In genomic region chrIII:6606022-6606467, ce11 we compare ENCODE assay signal across 3 worm cellular contexts.
TF ChIP-seq lines count a peak whose summit lies in the region.

No protein-coding gene starts in this region.

TF ChIP-seq in whole organism, L1 larva, 84 proteins besides CTCF, POLR2A, EP300 and RAD21 (continued from another document and continues in another):
- TF ChIP-seq pqm-1 (tag; optimal IDR thresholded peaks at IDR 0.05; lab: Kevin White, UChicago) = no peak
- no peak for TF ChIP-seq sox-4 (tag; optimal IDR thresholded peaks at IDR 0.05; lab: Kevin White, UChicago)
- TF ChIP-seq nhr-28 (tag; optimal IDR thresholded peaks at IDR 0.05; lab: Kevin White, UChicago) = no peak
- peak; percentile 90 for TF ChIP-seq aly-2 (tag; optimal IDR thresholded peaks at IDR 0.05; lab: Kevin White, UChicago)
- no peak for TF ChIP-seq ets-5 (GFP tag; IDR thresholded peaks at IDR 0.05; lab: Robert Waterston, UW)
- peak; percentile 66 for TF ChIP-seq tbx-2 (tag; optimal IDR thresholded peaks at IDR 0.05; lab: Kevin White, UChicago)
- peak; percentile 75 for TF ChIP-seq mep-1 (tag; optimal IDR thresholded peaks at IDR 0.05; lab: Kevin White, UChicago)
- TF ChIP-seq vab-15 (tag; optimal IDR thresholded peaks at IDR 0.05; lab: Kevin White, UChicago) = no peak
- TF ChIP-seq ama-1 (optimal IDR thresholded peaks at IDR 0.05; lab: Kevin White, UChicago) = peak; percentile 77
- peak; percentile 47; the same call in 1 of the 2 replicates for TF ChIP-seq mab-9 (GFP tag; IDR thresholded peaks at IDR 0.05; lab: Robert Waterston, UW)
- TF ChIP-seq unc-30 (tag; optimal IDR thresholded peaks at IDR 0.05; lab: Kevin White, UChicago) = no peak
- TF ChIP-seq mef-2 (tag; optimal IDR thresholded peaks at IDR 0.05; lab: Kevin White, UChicago) = no peak
- TF ChIP-seq swsn-7 (tag; optimal IDR thresholded peaks at IDR 0.05; lab: Kevin White, UChicago) = peak; percentile 74
- peak in 1 of 6 experiments; percentile 56 for TF ChIP-seq elt-3 (tag; optimal IDR thresholded peaks at IDR 0.05; lab: Kevin White, UChicago)
- TF ChIP-seq alr-1 (tag; optimal IDR thresholded peaks at IDR 0.05; lab: Kevin White, UChicago; ENCODE audit: borderline replicate concordance) = no peak
- TF ChIP-seq aha-1 (tag; optimal IDR thresholded peaks at IDR 0.05; lab: Kevin White, UChicago) = no peak
- TF ChIP-seq lin-35 (GFP tag; optimal IDR thresholded peaks at IDR 0.05; lab: Kevin White, UChicago) = peak; percentile 75 to 79
- peak in 1 of 2 experiments; percentile 38 for TF ChIP-seq egl-27 (tag; optimal IDR thresholded peaks at IDR 0.05; lab: Kevin White, UChicago)
- peak; percentile 56 for TF ChIP-seq snpc-4 (tag; optimal IDR thresholded peaks at IDR 0.05; lab: Kevin White, UChicago)
- TF ChIP-seq ceh-63 (GFP tag; optimal IDR thresholded peaks at IDR 0.05; lab: Kevin White, UChicago) = no peak
- TF ChIP-seq ceh-82 (tag; optimal IDR thresholded peaks at IDR 0.05; lab: Kevin White, UChicago) = peak; percentile 29 to 61 (median 52)
- peak; percentile 30 for TF ChIP-seq C16A3.4 (tag; optimal IDR thresholded peaks at IDR 0.05; lab: Kevin White, UChicago)
- no peak for TF ChIP-seq nhr-237 (tag; optimal IDR thresholded peaks at IDR 0.05; lab: Kevin White, UChicago)
- TF ChIP-seq unc-62 (GFP tag; optimal IDR thresholded peaks at IDR 0.05; lab: Kevin White, UChicago) = no peak
- TF ChIP-seq dpl-1 (GFP tag; optimal IDR thresholded peaks at IDR 0.05; lab: Kevin White, UChicago) = peak; percentile 43 to 66 (median 62)
- no peak for TF ChIP-seq fos-1 (tag; optimal IDR thresholded peaks at IDR 0.05; lab: Kevin White, UChicago)
- TF ChIP-seq C04F5.9 (tag; optimal IDR thresholded peaks at IDR 0.05; lab: Kevin White, UChicago) = no peak
- peak; percentile 79 for TF ChIP-seq nhr-47 (tag; optimal IDR thresholded peaks at IDR 0.05; lab: Kevin White, UChicago)
- TF ChIP-seq ztf-11 (tag; optimal IDR thresholded peaks at IDR 0.05; lab: Kevin White, UChicago) = peak in 1 of 2 experiments; percentile 39
- TF ChIP-seq elt-2 (tag; optimal IDR thresholded peaks at IDR 0.05; lab: Kevin White, UChicago) = peak; percentile 53
- peak; percentile 72 for TF ChIP-seq nhr-20 (tag; optimal IDR thresholded peaks at IDR 0.05; lab: Kevin White, UChicago)
- TF ChIP-seq skn-1 (tag; optimal IDR thresholded peaks at IDR 0.05; lab: Kevin White, UChicago) = peak; percentile 90
- no peak for TF ChIP-seq nhr-84 (tag; optimal IDR thresholded peaks at IDR 0.05; lab: Kevin White, UChicago)
- TF ChIP-seq rnt-1 (tag; optimal IDR thresholded peaks at IDR 0.05; lab: Kevin White, UChicago) = peak; percentile 83
- peak; percentile 78 to 79 for TF ChIP-seq efl-1 (optimal IDR thresholded peaks at IDR 0.05; lab: Kevin White, UChicago)
- peak; percentile 73 to 96 for TF ChIP-seq efl-1 (GFP tag; optimal IDR thresholded peaks at IDR 0.05 in 1 of 2; lab: Kevin White, UChicago)
- TF ChIP-seq F16B12.6 (tag; optimal IDR thresholded peaks at IDR 0.05; lab: Kevin White, UChicago) = peak; percentile 35
- no peak for TF ChIP-seq grh-1 (GFP tag; IDR thresholded peaks at IDR 0.05; lab: Robert Waterston, UW)
- TF ChIP-seq ceh-90 (tag; optimal IDR thresholded peaks at IDR 0.05; lab: Kevin White, UChicago) = no peak
- peak; percentile 72 for TF ChIP-seq fkh-8 (tag; optimal IDR thresholded peaks at IDR 0.05; lab: Kevin White, UChicago)
- peak; percentile 12 for TF ChIP-seq fkh-10 (GFP tag; optimal IDR thresholded peaks at IDR 0.05; lab: Kevin White, UChicago)
- TF ChIP-seq xbp-1 (tag; optimal IDR thresholded peaks at IDR 0.05; lab: Kevin White, UChicago) = peak; percentile 58
- TF ChIP-seq efl-3 (GFP tag; optimal IDR thresholded peaks at IDR 0.05; lab: Kevin White, UChicago) = no peak
- no peak for TF ChIP-seq unc-98 (GFP tag; IDR thresholded peaks at IDR 0.05; lab: Robert Waterston, UW)

TF ChIP-seq in whole organism, L3 larva, 47 proteins besides CTCF, POLR2A, EP300 and RAD21 (continued from another document):
- TF ChIP-seq elt-3 (tag; optimal IDR thresholded peaks at IDR 0.05; lab: Kevin White, UChicago) = no peak
- no peak for TF ChIP-seq nhr-76 (tag; optimal IDR thresholded peaks at IDR 0.05; lab: Kevin White, UChicago)
- peak; percentile 8 for TF ChIP-seq pqm-1 (tag; optimal IDR thresholded peaks at IDR 0.05; lab: Kevin White, UChicago)
- peak; percentile 74 for TF ChIP-seq lsy-12 (tag; optimal IDR thresholded peaks at IDR 0.05; lab: Kevin White, UChicago)
- TF ChIP-seq lin-15B (tag; optimal IDR thresholded peaks at IDR 0.05; lab: Kevin White, UChicago) = peak; percentile 57
- no peak for TF ChIP-seq eor-1 (tag; optimal IDR thresholded peaks at IDR 0.05; lab: Kevin White, UChicago)
- TF ChIP-seq fos-1 (tag; optimal IDR thresholded peaks at IDR 0.05; lab: Kevin White, UChicago) = peak; percentile 59
- peak; percentile 86 for TF ChIP-seq nfya-1 (tag; optimal IDR thresholded peaks at IDR 0.05; lab: Kevin White, UChicago; ENCODE audit: insufficient read depth)
- no peak for TF ChIP-seq ztf-11 (tag; optimal IDR thresholded peaks at IDR 0.05; lab: Kevin White, UChicago)
- no peak for TF ChIP-seq nhr-11 (tag; optimal IDR thresholded peaks at IDR 0.05; lab: Kevin White, UChicago)
- no peak for TF ChIP-seq daf-12 (tag; optimal IDR thresholded peaks at IDR 0.05; lab: Kevin White, UChicago)
- peak; percentile 31 for TF ChIP-seq nhr-77 (tag; optimal IDR thresholded peaks at IDR 0.05; lab: Kevin White, UChicago)
- TF ChIP-seq sea-2 (GFP tag; optimal IDR thresholded peaks at IDR 0.05; lab: Kevin White, UChicago) = no peak
- TF ChIP-seq egl-5 (tag; optimal IDR thresholded peaks at IDR 0.05; lab: Kevin White, UChicago) = no peak
- TF ChIP-seq ZK546.5 (tag; optimal IDR thresholded peaks at IDR 0.05; lab: Kevin White, UChicago) = no peak
- no peak for TF ChIP-seq jun-1 (tag; optimal IDR thresholded peaks at IDR 0.05; lab: Kevin White, UChicago)
- TF ChIP-seq tbx-2 (tag; optimal IDR thresholded peaks at IDR 0.05; lab: Kevin White, UChicago) = peak; percentile 7
- TF ChIP-seq ceh-82 (tag; optimal IDR thresholded peaks at IDR 0.05; lab: Kevin White, UChicago) = no peak
- TF ChIP-seq ceh-9 (tag; optimal IDR thresholded peaks at IDR 0.05; lab: Kevin White, UChicago) = no peak
- TF ChIP-seq ztf-4 (tag; optimal IDR thresholded peaks at IDR 0.05; lab: Kevin White, UChicago) = peak; percentile 56
- peak; percentile 30 for TF ChIP-seq ceh-28 (tag; optimal IDR thresholded peaks at IDR 0.05; lab: Kevin White, UChicago)
- no peak for TF ChIP-seq zag-1 (tag; optimal IDR thresholded peaks at IDR 0.05; lab: Kevin White, UChicago)
- TF ChIP-seq mml-1 (tag; optimal IDR thresholded peaks at IDR 0.05; lab: Kevin White, UChicago) = no peak
- no peak for TF ChIP-seq unc-39 (tag; optimal IDR thresholded peaks at IDR 0.05; lab: Kevin White, UChicago)
- TF ChIP-seq nhr-43 (tag; optimal IDR thresholded peaks at IDR 0.05; lab: Kevin White, UChicago; ENCODE audit: poor library complexity, severe bottlenecking) = peak; percentile 60
- no peak for TF ChIP-seq ceh-16 (tag; optimal IDR thresholded peaks at IDR 0.05; lab: Kevin White, UChicago)
- TF ChIP-seq nhr-12 (tag; optimal IDR thresholded peaks at IDR 0.05; lab: Kevin White, UChicago) = no peak

TF ChIP-seq in whole organism, young adult, 124 proteins besides CTCF, POLR2A, EP300 and RAD21 (continued from another document and continues in another):
- 0 out of 2 replicates have a peak, but pooled peaks have one; percentile 24 for TF ChIP-seq ceh-100 (GFP tag; IDR thresholded peaks at IDR 0.05; lab: Robert Waterston, UW)
- TF ChIP-seq nfya-2 (GFP tag; IDR thresholded peaks at IDR 0.05; lab: Robert Waterston, UW) = no peak
- TF ChIP-seq Y56A3A.18 (GFP tag; IDR thresholded peaks at IDR 0.05; lab: Robert Waterston, UW) = peak; percentile 88
- peak; percentile 63 for TF ChIP-seq ZK185.1 (tag; optimal IDR thresholded peaks at IDR 0.05; lab: Kevin White, UChicago; ENCODE audit: poor library complexity, severe bottlenecking)
- peak in 1 of 2 experiments; percentile 59 for TF ChIP-seq rec-8 (tag; optimal IDR thresholded peaks at IDR 0.05; lab: Kevin White, UChicago)
- peak; percentile 16 for TF ChIP-seq ztf-22 (GFP tag; optimal IDR thresholded peaks at IDR 0.05; lab: Kevin White, UChicago)
- no peak for TF ChIP-seq ceh-58 (GFP tag; IDR thresholded peaks at IDR 0.05; lab: Robert Waterston, UW)
- TF ChIP-seq hsf-1 (GFP tag; IDR thresholded peaks at IDR 0.05; lab: Robert Waterston, UW) = no peak; the same call in 1 of the 2 replicates
- no peak for TF ChIP-seq sea-2 (GFP tag; IDR thresholded peaks at IDR 0.05; lab: Robert Waterston, UW)
- no peak for TF ChIP-seq lag-1 (GFP tag; IDR thresholded peaks at IDR 0.05; lab: Robert Waterston, UW)
- TF ChIP-seq attf-6 (GFP tag; IDR thresholded peaks at IDR 0.05; lab: Robert Waterston, UW) = 0 out of 2 replicates have a peak, but pooled peaks have one; percentile 12
- no peak for TF ChIP-seq unc-62 (GFP tag; optimal IDR thresholded peaks at IDR 0.05; lab: Kevin White, UChicago)
- TF ChIP-seq lsl-1 (GFP tag; optimal IDR thresholded peaks at IDR 0.05; lab: Kevin White, UChicago) = peak; percentile 27
- TF ChIP-seq madf-8 (GFP tag; conservative IDR thresholded peaks at IDR 0.05; lab: Robert Waterston, UW) = no peak
- no peak for TF ChIP-seq Y53F4B.3 (GFP tag; IDR thresholded peaks at IDR 0.05; lab: Robert Waterston, UW)
- peak; percentile 72 for TF ChIP-seq dox-1 (GFP tag; IDR thresholded peaks at IDR 0.05; lab: Robert Waterston, UW)
- no peak for TF ChIP-seq mel-28 (tag; optimal IDR thresholded peaks at IDR 0.05; lab: Kevin White, UChicago; ENCODE audit: borderline replicate concordance)
- TF ChIP-seq nhr-80 (tag; optimal IDR thresholded peaks at IDR 0.05; lab: Kevin White, UChicago) = peak; percentile 40
- peak; percentile 27 for TF ChIP-seq T26A5.8 (tag; optimal IDR thresholded peaks at IDR 0.05; lab: Kevin White, UChicago)
- TF ChIP-seq egl-18 (GFP tag; IDR thresholded peaks at IDR 0.05; lab: Robert Waterston, UW) = no peak
- TF ChIP-seq madf-3 (GFP tag; IDR thresholded peaks at IDR 0.05; lab: Robert Waterston, UW) = peak; percentile 86
- no peak for TF ChIP-seq F37B4.10 (GFP tag; IDR thresholded peaks at IDR 0.05; lab: Robert Waterston, UW)
- TF ChIP-seq athp-1 (tag; optimal IDR thresholded peaks at IDR 0.05; lab: Kevin White, UChicago) = peak; percentile 88
- TF ChIP-seq C17E4.6 (GFP tag; IDR thresholded peaks at IDR 0.05; lab: Robert Waterston, UW) = peak; percentile 61; the same call in 1 of the 2 replicates
- peak; percentile 72 for TF ChIP-seq somi-1 (GFP tag; optimal IDR thresholded peaks at IDR 0.05; lab: Kevin White, UChicago)
- peak; percentile 53 for TF ChIP-seq F33H1.4 (GFP tag; IDR thresholded peaks at IDR 0.05; lab: Robert Waterston, UW)
- TF ChIP-seq K11D2.4 (GFP tag; IDR thresholded peaks at IDR 0.05; lab: Robert Waterston, UW) = peak; percentile 79
- no peak for TF ChIP-seq cebp-2 (GFP tag; IDR thresholded peaks at IDR 0.05; lab: Robert Waterston, UW)
- TF ChIP-seq ztf-25 (GFP tag; IDR thresholded peaks at IDR 0.05; lab: Robert Waterston, UW) = no peak
- TF ChIP-seq aptf-2 (GFP tag; conservative IDR thresholded peaks at IDR 0.05; lab: Robert Waterston, UW) = no peak
- no peak for TF ChIP-seq lsy-27 (tag; optimal IDR thresholded peaks at IDR 0.05; lab: Kevin White, UChicago; ENCODE audit: borderline replicate concordance, insufficient read depth)
- peak; percentile 92 for TF ChIP-seq attf-5 (GFP tag; optimal IDR thresholded peaks at IDR 0.05; lab: Kevin White, UChicago)
- no peak for TF ChIP-seq tbx-9 (tag; optimal IDR thresholded peaks at IDR 0.05; lab: Kevin White, UChicago; ENCODE audit: borderline replicate concordance)
- peak; percentile 26 to 79 for TF ChIP-seq let-607 (tag; optimal IDR thresholded peaks at IDR 0.05; lab: Kevin White, UChicago)
- TF ChIP-seq sptf-2 (GFP tag; optimal IDR thresholded peaks at IDR 0.05; lab: Kevin White, UChicago) = no peak
- peak; percentile 3 for TF ChIP-seq xnd-1 (tag; optimal IDR thresholded peaks at IDR 0.05; lab: Kevin White, UChicago)
- peak; percentile 70 for TF ChIP-seq madf-6 (GFP tag; IDR thresholded peaks at IDR 0.05; lab: Robert Waterston, UW)
- no peak for TF ChIP-seq attf-3 (GFP tag; conservative IDR thresholded peaks at IDR 0.05; lab: Robert Waterston, UW)
- no peak for TF ChIP-seq F57A8.1 (GFP tag; optimal IDR thresholded peaks at IDR 0.05; lab: Kevin White, UChicago)
- TF ChIP-seq C06A6.2 (GFP tag; conservative IDR thresholded peaks at IDR 0.05; lab: Robert Waterston, UW) = peak; percentile 61
- peak; percentile 53 for TF ChIP-seq ceh-79 (tag; optimal IDR thresholded peaks at IDR 0.05; lab: Kevin White, UChicago)
- TF ChIP-seq B0261.1 (tag; optimal IDR thresholded peaks at IDR 0.05; lab: Kevin White, UChicago) = peak; percentile 8
- TF ChIP-seq egrh-3 (GFP tag; IDR thresholded peaks at IDR 0.05; lab: Robert Waterston, UW) = peak; percentile 32; the same call in 1 of the 2 replicates
- TF ChIP-seq repo-1 (tag; optimal IDR thresholded peaks at IDR 0.05; lab: Kevin White, UChicago) = peak; percentile 91
- peak; percentile 74 for TF ChIP-seq dpff-1 (tag; optimal IDR thresholded peaks at IDR 0.05; lab: Kevin White, UChicago)
- peak; percentile 74 for TF ChIP-seq F10E7.11 (tag; optimal IDR thresholded peaks at IDR 0.05; lab: Kevin White, UChicago)
- TF ChIP-seq nhr-120 (GFP tag; IDR thresholded peaks at IDR 0.05; lab: Robert Waterston, UW) = 0 out of 2 replicates have a peak, but pooled peaks have one; percentile 56
- TF ChIP-seq F23B12.7 (tag; optimal IDR thresholded peaks at IDR 0.05; lab: Kevin White, UChicago; ENCODE audit: insufficient read depth) = no peak
- peak; percentile 91 for TF ChIP-seq F52B5.7 (tag; optimal IDR thresholded peaks at IDR 0.05; lab: Kevin White, UChicago)
- no peak for TF ChIP-seq hlh-12 (tag; optimal IDR thresholded peaks at IDR 0.05; lab: Kevin White, UChicago)
- TF ChIP-seq bed-1 (GFP tag; IDR thresholded peaks at IDR 0.05; lab: Robert Waterston, UW) = no peak
- no peak for TF ChIP-seq nhr-179 (tag; optimal IDR thresholded peaks at IDR 0.05; lab: Kevin White, UChicago)
- TF ChIP-seq mxl-1 (tag; optimal IDR thresholded peaks at IDR 0.05; lab: Kevin White, UChicago) = no peak
- peak; percentile 83 for TF ChIP-seq hmg-1.2 (GFP tag; IDR thresholded peaks at IDR 0.05; lab: Robert Waterston, UW)
- TF ChIP-seq B0336.3 (GFP tag; IDR thresholded peaks at IDR 0.05; lab: Robert Waterston, UW) = peak; percentile 90
- TF ChIP-seq madf-10 (tag; optimal IDR thresholded peaks at IDR 0.05; lab: Kevin White, UChicago) = peak; percentile 69
- peak; percentile 95 for TF ChIP-seq chd-7 (tag; optimal IDR thresholded peaks at IDR 0.05; lab: Kevin White, UChicago)
- TF ChIP-seq akir-1 (GFP tag; optimal IDR thresholded peaks at IDR 0.05; lab: Kevin White, UChicago) = no peak
- TF ChIP-seq lin-26 (GFP tag; IDR thresholded peaks at IDR 0.05; lab: Robert Waterston, UW) = peak; percentile 70
- TF ChIP-seq snpc-3.4 (tag; optimal IDR thresholded peaks at IDR 0.05; lab: Kevin White, UChicago) = peak; percentile 58
- TF ChIP-seq snpc-1.3 (tag; optimal IDR thresholded peaks at IDR 0.05; lab: Kevin White, UChicago; ENCODE audit: insufficient read depth) = peak; percentile 20
- peak; percentile 56 for TF ChIP-seq gei-17 (GFP tag; optimal IDR thresholded peaks at IDR 0.05; lab: Kevin White, UChicago)
- TF ChIP-seq Y95B8A.8 (GFP tag; IDR thresholded peaks at IDR 0.05; lab: Robert Waterston, UW) = peak; percentile 86
- TF ChIP-seq F49E8.2 (tag; optimal IDR thresholded peaks at IDR 0.05; lab: Kevin White, UChicago; ENCODE audit: insufficient read depth) = peak; percentile 71
- peak; percentile 44 for TF ChIP-seq atf-7 (tag; optimal IDR thresholded peaks at IDR 0.05; lab: Kevin White, UChicago)
- no peak for TF ChIP-seq B0019.2 (GFP tag; conservative IDR thresholded peaks at IDR 0.05; lab: Robert Waterston, UW)
- 0 out of 2 replicates have a peak, but pooled peaks have one; percentile 56 for TF ChIP-seq aptf-3 (GFP tag; IDR thresholded peaks at IDR 0.05; lab: Robert Waterston, UW)
- no peak for TF ChIP-seq Y67H2A.10 (GFP tag; conservative IDR thresholded peaks at IDR 0.05; lab: Robert Waterston, UW)
- no peak for TF ChIP-seq ets-4 (GFP tag; optimal IDR thresholded peaks at IDR 0.05; lab: Kevin White, UChicago)
- peak; percentile 74 for TF ChIP-seq pbrm-1 (GFP tag; IDR thresholded peaks at IDR 0.05; lab: Robert Waterston, UW)
